Worm (Caenorhabditis elegans) whole organism, L2 larva: ENCODE results near the gene fmo-3.

Source experiments
- aly-2 ChIP-seq: fragments of 150-350 bp; optimal IDR thresholded peaks from 2 replicates; lab custom pipeline; 2014; ENCODE audit warnings: missing biosample characterization, missing genetic modification characterization
- ceh-82 ChIP-seq: fragments of 150-350 bp; optimal IDR thresholded peaks from 2 replicates; lab custom pipeline; 2014; ENCODE audit warnings: missing biosample characterization, missing genetic modification characterization
- nhr-237 ChIP-seq: fragments of 150-350 bp; optimal IDR thresholded peaks from 2 replicates; lab custom pipeline; 2014; ENCODE audit warnings: missing biosample characterization, missing genetic modification characterization

- TF ChIP-seq aly-2 (tag; lab: Kevin White, UChicago) = no peak
- no peak for TF ChIP-seq nhr-237 (tag; lab: Kevin White, UChicago)
- TF ChIP-seq ceh-82 (tag; lab: Kevin White, UChicago) = no peak
Observed at ce11 chrIII:10711192-10711673, 16.8 kb downstream of the fmo-3 start, which contains the start of gene W09D10.5.
